Worm (Caenorhabditis elegans) whole organism, L1 larva: Measurements from ENCODE around the gene nhr-157.
A peak's percentile ranks its signal among the peaks of the same experiment; 100 is the strongest.

Experiments used
- C16A3.4 ChIP-seq: fragments of 150-350 bp; optimal IDR thresholded peaks from 2 replicates; lab custom pipeline; 2014; ENCODE audit warnings: missing biosample characterization, missing genetic modification characterization
- F16B12.6 ChIP-seq: fragments of 150-350 bp; optimal IDR thresholded peaks from 2 replicates; lab custom pipeline; 2014; ENCODE audit warnings: missing biosample characterization, missing genetic modification characterization
- Y116A8C.19 ChIP-seq: sonication (generic microtip); optimal IDR thresholded peaks from 2 replicates; lab custom pipeline; 2016; ENCODE audit warnings: missing compliant biosample characterization, missing genetic modification characterization, borderline replicate concordance
- ceh-8 ChIP-seq: fragments of 200-800 bp; sonication (Bioruptor generic); optimal IDR thresholded peaks from 2 replicates; lab custom pipeline; 2018; ENCODE audit warnings: mild to moderate bottlenecking, missing genetic modification characterization, moderate library complexity, missing compliant biosample characterization
- dpl-1 ChIP-seq, 3 experiments: fragments of 150-350 bp in 2 of 3; sonication (generic microtip) in 1 of 3; optimal IDR thresholded peaks; 2 replicates each; lab custom pipeline; 2014 to 2017; ENCODE audit warnings: missing biosample characterization in 3 of 3, missing genetic modification characterization in 3 of 3, missing genetic modification reagents in 3 of 3
- dsc-1 ChIP-seq: sonication (generic microtip); optimal IDR thresholded peaks from 2 replicates; lab custom pipeline; 2016; ENCODE audit warnings: mild to moderate bottlenecking, missing genetic modification characterization, missing compliant biosample characterization
- fkh-4 ChIP-seq: sonication (generic microtip); optimal IDR thresholded peaks from 2 replicates; lab custom pipeline; 2016; ENCODE audit warnings: missing compliant biosample characterization, missing genetic modification characterization, borderline replicate concordance
- fkh-8 ChIP-seq: sonication (generic microtip); optimal IDR thresholded peaks from 2 replicates; lab custom pipeline; 2016; ENCODE audit warnings: mild to moderate bottlenecking, missing genetic modification characterization, missing compliant biosample characterization
- fos-1 ChIP-seq: fragments of 150-350 bp; optimal IDR thresholded peaks from 2 replicates; lab custom pipeline; 2014; ENCODE audit warnings: missing biosample characterization, missing genetic modification characterization
- grh-1 ChIP-seq: fragments of 200-800 bp; sonication (Bioruptor generic); IDR thresholded peaks from 2 replicates; pipeline ENCODE4 v1.3.6; 2022; ENCODE audit warnings: missing genetic modification reagents, missing genetic modification characterization, missing compliant biosample characterization
- hlh-4 ChIP-seq: sonication (generic microtip); optimal IDR thresholded peaks from 2 replicates; lab custom pipeline; 2016; ENCODE audit warnings: mild to moderate bottlenecking, missing genetic modification characterization, missing compliant biosample characterization
- irx-1 ChIP-seq: sonication (generic microtip); optimal IDR thresholded peaks from 2 replicates; lab custom pipeline; 2016; ENCODE audit warnings: missing genetic modification characterization, missing compliant biosample characterization
- jun-1 ChIP-seq: fragments of 150-350 bp; optimal IDR thresholded peaks from 2 replicates; lab custom pipeline; 2014; ENCODE audit warnings: missing biosample characterization, missing genetic modification reagents, missing genetic modification characterization
- lin-14 ChIP-seq: fragments of 200-800 bp; sonication (Bioruptor generic); optimal IDR thresholded peaks from 2 replicates; lab custom pipeline; 2018; ENCODE audit warnings: mild to moderate bottlenecking, missing genetic modification characterization, moderate library complexity, missing compliant biosample characterization
- lin-15B ChIP-seq: fragments of 150-350 bp; sonication (generic microtip); optimal IDR thresholded peaks from 3 replicates; lab custom pipeline; 2014; ENCODE audit warnings: missing biosample characterization, missing genetic modification characterization
- lin-35 ChIP-seq, 2 experiments: fragments of 150-350 bp; optimal IDR thresholded peaks; 2 replicates each; lab custom pipeline; 2014; ENCODE audit warnings: missing biosample characterization in 2 of 2, missing genetic modification characterization in 2 of 2, missing genetic modification reagents in 2 of 2
- lir-3 ChIP-seq: sonication (generic microtip); optimal IDR thresholded peaks from 2 replicates; lab custom pipeline; 2016; ENCODE audit warnings: mild to moderate bottlenecking, missing genetic modification characterization, moderate library complexity, missing compliant biosample characterization; ENCODE audit not compliant: poor library complexity
- lsy-2 ChIP-seq, 2 experiments: fragments of 150-350 bp; optimal IDR thresholded peaks; 2 replicates each; lab custom pipeline; 2014; ENCODE audit warnings: missing biosample characterization in 2 of 2, missing genetic modification characterization in 2 of 2
- mab-9 ChIP-seq: fragments of 200-800 bp; sonication (Bioruptor generic); IDR thresholded peaks from 2 replicates; pipeline ENCODE4 v1.3.6; 2022; ENCODE audit warnings: missing genetic modification reagents, missing genetic modification characterization, missing compliant biosample characterization
- mdl-1 ChIP-seq, 2 experiments: fragments of 150-350 bp; optimal IDR thresholded peaks; 2 replicates each; lab custom pipeline; 2014 to 2017; ENCODE audit warnings: missing biosample characterization in 2 of 2, missing genetic modification characterization in 2 of 2, inconsistent platforms in 1 of 2
- mef-2 ChIP-seq: fragments of 150-350 bp; optimal IDR thresholded peaks from 2 replicates; lab custom pipeline; 2014; ENCODE audit warnings: missing biosample characterization, missing genetic modification characterization
- mep-1 ChIP-seq: fragments of 150-350 bp; optimal IDR thresholded peaks from 2 replicates; lab custom pipeline; 2014; ENCODE audit warnings: missing biosample characterization, missing genetic modification characterization
- nhr-11 ChIP-seq: fragments of 150-350 bp; optimal IDR thresholded peaks from 2 replicates; lab custom pipeline; 2014; ENCODE audit warnings: missing biosample characterization, missing genetic modification characterization
- nhr-20 ChIP-seq: sonication (generic microtip); optimal IDR thresholded peaks from 2 replicates; lab custom pipeline; 2016; ENCODE audit warnings: mild to moderate bottlenecking, missing genetic modification characterization, missing compliant biosample characterization
- nhr-47 ChIP-seq: sonication (generic microtip); optimal IDR thresholded peaks from 2 replicates; lab custom pipeline; 2016; ENCODE audit warnings: mild to moderate bottlenecking, missing genetic modification characterization, moderate library complexity, missing compliant biosample characterization
- nhr-71 ChIP-seq: sonication (generic microtip); optimal IDR thresholded peaks from 2 replicates; lab custom pipeline; 2016; ENCODE audit warnings: mild to moderate bottlenecking, missing genetic modification characterization, moderate library complexity, missing compliant biosample characterization
- nhr-84 ChIP-seq: sonication (generic microtip); optimal IDR thresholded peaks from 2 replicates; lab custom pipeline; 2017; ENCODE audit warnings: missing biosample characterization, missing genetic modification characterization
- nhr-85 ChIP-seq: sonication (generic microtip); peaks from one replicate; lab custom pipeline; 2016; ENCODE audit warnings: missing genetic modification characterization, inconsistent platforms, missing compliant biosample characterization
- pax-3 ChIP-seq: fragments of 200-800 bp; sonication (Bioruptor generic); optimal IDR thresholded peaks from 2 replicates; lab custom pipeline; 2018; ENCODE audit warnings: mild to moderate bottlenecking, missing genetic modification characterization, moderate library complexity, missing compliant biosample characterization
- snpc-4 ChIP-seq: fragments of 150-350 bp; optimal IDR thresholded peaks from 2 replicates; lab custom pipeline; 2014; ENCODE audit warnings: missing biosample characterization, missing genetic modification characterization
- sox-4 ChIP-seq: sonication (generic microtip); optimal IDR thresholded peaks from 2 replicates; lab custom pipeline; 2016; ENCODE audit warnings: missing genetic modification characterization, missing compliant biosample characterization
- swsn-7 ChIP-seq: sonication (generic microtip); optimal IDR thresholded peaks from 2 replicates; lab custom pipeline; 2016; ENCODE audit warnings: missing genetic modification characterization, missing compliant biosample characterization
- tbx-2 ChIP-seq: sonication (generic microtip); optimal IDR thresholded peaks from 2 replicates; lab custom pipeline; 2016; ENCODE audit warnings: missing genetic modification characterization, missing compliant biosample characterization
- tlp-1 ChIP-seq: fragments of 150-350 bp; optimal IDR thresholded peaks from 2 replicates; lab custom pipeline; 2014; ENCODE audit warnings: missing biosample characterization, missing genetic modification characterization
- vab-15 ChIP-seq: sonication (generic microtip); optimal IDR thresholded peaks from 2 replicates; lab custom pipeline; 2017; ENCODE audit warnings: missing genotype, mild to moderate bottlenecking, missing genetic modification characterization, missing compliant biosample characterization
- xbp-1 ChIP-seq: sonication (generic microtip); optimal IDR thresholded peaks from 2 replicates; lab custom pipeline; 2016; ENCODE audit warnings: missing genetic modification characterization, missing compliant biosample characterization
- zag-1 ChIP-seq: fragments of 150-350 bp; optimal IDR thresholded peaks from 2 replicates; lab custom pipeline; 2014; ENCODE audit warnings: missing biosample characterization, missing genetic modification characterization
- ztf-4 ChIP-seq: fragments of 150-350 bp; optimal IDR thresholded peaks from 2 replicates; lab custom pipeline; 2014; ENCODE audit warnings: missing biosample characterization, missing genetic modification characterization

The nhr-157 gene

ce11 chrV:3874102-3874744 is 5.4 kb upstream of the nhr-157 start, which contains the start of gene nhr-158 (continued):
- peak; percentile 36 for TF ChIP-seq pax-3 (tag; lab: Kevin White, UChicago)

- TF ChIP-seq pax-3 (tag; lab: Kevin White, UChicago) (peak; percentile 72), nhr-71 (peak; percentile 91), F16B12.6 (no peak), lin-14 (GFP tag; lab: Kevin White, UChicago) (peak; percentile 37), lin-15B (tag; lab: Kevin White, UChicago) (no peak), C16A3.4 (no peak), swsn-7 (tag; lab: Kevin White, UChicago) (peak; percentile 63), irx-1 (peak; percentile 22), lir-3 (tag; lab: Kevin White, UChicago) (no peak), fkh-4 (tag; lab: Kevin White, UChicago) (peak; percentile 18), nhr-47 (tag; lab: Kevin White, UChicago) (peak; percentile 90), ztf-4 (tag; lab: Kevin White, UChicago) (peak; percentile 63), xbp-1 (peak; percentile 18), hlh-4 (tag; lab: Kevin White, UChicago) (peak; percentile 65), mab-9 (GFP tag; lab: Robert Waterston, UW) (no peak), tbx-2 (tag; lab: Kevin White, UChicago) (no peak), vab-15 (no peak), mef-2 (tag; lab: Kevin White, UChicago) (peak; percentile 48), ceh-8 (peak; percentile 10), sox-4 (tag; lab: Kevin White, UChicago) (peak; percentile 89), lsy-2 (tag; optimal IDR thresholded peaks at IDR 0.05; lab: Kevin White, UChicago) (peak in 1 of 2 experiments; percentile 53), Y116A8C.19 (tag; lab: Kevin White, UChicago) (no peak), jun-1 (tag; lab: Kevin White, UChicago) (no peak), mep-1 (tag; lab: Kevin White, UChicago) (peak; percentile 8), fkh-8 (peak; percentile 99), fos-1 (tag; lab: Kevin White, UChicago) (peak; percentile 70), dsc-1 (peak; percentile 98), nhr-11 (tag; lab: Kevin White, UChicago) (peak; percentile 76), nhr-20 (tag; lab: Kevin White, UChicago) (peak; percentile 62)
Observed at ce11 chrV:3870359-3870758, 1.6 kb upstream of the nhr-157 start.

DNA sequence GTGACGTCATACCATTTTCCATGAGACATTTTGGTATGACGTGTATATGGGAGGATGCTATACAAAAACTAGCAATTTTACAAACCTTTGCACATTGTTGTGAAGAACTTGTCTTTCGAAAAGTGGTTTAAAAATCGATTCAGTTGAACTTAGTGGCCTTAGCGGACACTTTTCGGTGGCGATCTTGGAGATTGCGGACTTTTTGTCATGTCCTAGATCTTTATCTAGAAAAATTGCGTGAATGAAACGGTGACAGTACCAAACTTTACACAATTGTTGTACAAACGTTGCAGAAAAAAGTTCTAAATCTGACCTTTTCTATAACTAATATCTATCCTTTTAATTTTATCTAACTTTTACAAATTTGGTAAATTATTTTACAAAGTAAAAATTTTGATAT is 3.5 kb downstream of the nhr-157 start:
- no peak for TF ChIP-seq mdl-1 (tag; optimal IDR thresholded peaks at IDR 0.05; lab: Kevin White, UChicago)
- TF ChIP-seq dpl-1 (GFP tag; optimal IDR thresholded peaks at IDR 0.05; lab: Kevin White, UChicago): no peak
- no peak for TF ChIP-seq nhr-84 (tag; lab: Kevin White, UChicago)
- no peak for TF ChIP-seq zag-1
- no peak for TF ChIP-seq nhr-85 (tag; lab: Kevin White, UChicago)
- no peak for TF ChIP-seq ztf-4 (tag; lab: Kevin White, UChicago)
- TF ChIP-seq tlp-1 (tag; lab: Kevin White, UChicago): no peak
- no peak for TF ChIP-seq jun-1 (tag; lab: Kevin White, UChicago)
- TF ChIP-seq C16A3.4: no peak
- TF ChIP-seq nhr-71: no peak
- TF ChIP-seq fos-1 (tag; lab: Kevin White, UChicago): no peak
- TF ChIP-seq lin-35 (GFP tag; optimal IDR thresholded peaks at IDR 0.05; lab: Kevin White, UChicago): no peak
- TF ChIP-seq grh-1: no peak
- no peak for TF ChIP-seq snpc-4
